Worm (Caenorhabditis elegans) whole organism, late embryonic: ENCODE data around the gene R11E3.19.
A peak's percentile ranks its signal among the peaks of the same experiment; 100 is the strongest.

ENCODE experiments used
- C08G9.2 ChIP-seq: sonication (generic microtip); optimal IDR thresholded peaks from 2 replicates; lab custom pipeline; 2016; ENCODE audit warnings: mild to moderate bottlenecking, missing genetic modification characterization, moderate library complexity, missing compliant biosample characterization
- C38D4.7 ChIP-seq: fragments of 200-800 bp; sonication (Bioruptor generic); optimal IDR thresholded peaks from 2 replicates; lab custom pipeline; 2018; ENCODE audit warnings: mild to moderate bottlenecking, missing genetic modification characterization, moderate library complexity, missing compliant biosample characterization
- F13H6.1 ChIP-seq: sonication (generic microtip); optimal IDR thresholded peaks from 2 replicates; lab custom pipeline; 2016; ENCODE audit warnings: missing genetic modification characterization, missing compliant biosample characterization
- K02D7.2 ChIP-seq: sonication (generic microtip); optimal IDR thresholded peaks from 2 replicates; lab custom pipeline; 2017; ENCODE audit warnings: mild to moderate bottlenecking, missing genetic modification characterization, missing compliant biosample characterization
- K09A11.1 ChIP-seq: sonication (generic microtip); optimal IDR thresholded peaks from 2 replicates; lab custom pipeline; 2017; ENCODE audit warnings: antibody characterized with exemption, mild to moderate bottlenecking, missing genetic modification characterization, missing compliant biosample characterization; ENCODE audit not compliant: insufficient read depth
- Y22D7AL.16 ChIP-seq: sonication (generic microtip); optimal IDR thresholded peaks from 2 replicates; lab custom pipeline; 2016; ENCODE audit warnings: missing genetic modification characterization, missing compliant biosample characterization
- ceh-18 ChIP-seq: sonication (generic microtip); optimal IDR thresholded peaks from 2 replicates; lab custom pipeline; 2016; ENCODE audit warnings: missing genetic modification characterization, missing compliant biosample characterization
- ceh-2 ChIP-seq: sonication (generic microtip); optimal IDR thresholded peaks from 2 replicates; lab custom pipeline; 2016; ENCODE audit warnings: missing genotype, missing genetic modification characterization, missing compliant biosample characterization
- ceh-22 ChIP-seq: sonication (generic microtip); optimal IDR thresholded peaks from 2 replicates; lab custom pipeline; 2017; ENCODE audit warnings: missing biosample characterization, missing genetic modification characterization
- ceh-34 ChIP-seq: sonication (generic microtip); optimal IDR thresholded peaks from 2 replicates; lab custom pipeline; 2016; ENCODE audit warnings: mild to moderate bottlenecking, missing genetic modification characterization, missing compliant biosample characterization
- ceh-48 ChIP-seq: sonication (generic microtip); optimal IDR thresholded peaks from 2 replicates; lab custom pipeline; 2016; ENCODE audit warnings: missing genetic modification characterization, inconsistent platforms, missing compliant biosample characterization
- ceh-6 ChIP-seq: fragments of 200-800 bp; sonication (Bioruptor generic); optimal IDR thresholded peaks from 2 replicates; lab custom pipeline; 2018; ENCODE audit warnings: mild to moderate bottlenecking, missing genetic modification characterization, missing compliant biosample characterization
- dve-1 ChIP-seq: sonication (generic microtip); optimal IDR thresholded peaks from 2 replicates; lab custom pipeline; 2017; ENCODE audit warnings: antibody characterized with exemption, mild to moderate bottlenecking, missing genetic modification characterization, missing compliant biosample characterization
- eyg-1 ChIP-seq: sonication (generic microtip); optimal IDR thresholded peaks from 2 replicates; lab custom pipeline; 2016; ENCODE audit warnings: missing genotype, missing genetic modification characterization, missing compliant biosample characterization
- fkh-6 ChIP-seq: sonication (generic microtip); optimal IDR thresholded peaks from 2 replicates; lab custom pipeline; 2016; ENCODE audit warnings: missing genetic modification characterization, missing compliant biosample characterization
- gmeb-2 ChIP-seq: sonication (generic microtip); optimal IDR thresholded peaks from 2 replicates; lab custom pipeline; 2016; ENCODE audit warnings: missing genetic modification characterization, inconsistent platforms, missing compliant biosample characterization
- hlh-8 ChIP-seq: sonication (generic microtip); optimal IDR thresholded peaks from 2 replicates; lab custom pipeline; 2016; ENCODE audit warnings: missing genotype, missing genetic modification characterization, missing compliant biosample characterization
- lim-6 ChIP-seq: sonication (generic microtip); optimal IDR thresholded peaks from 2 replicates; lab custom pipeline; 2016; ENCODE audit warnings: missing genetic modification characterization, missing compliant biosample characterization
- lin-11 ChIP-seq: fragments of 200-800 bp; sonication (Bioruptor generic); optimal IDR thresholded peaks from 2 replicates; lab custom pipeline; 2018; ENCODE audit warnings: mild to moderate bottlenecking, missing genetic modification characterization, missing compliant biosample characterization
- mec-3 ChIP-seq: sonication (generic microtip); optimal IDR thresholded peaks from 2 replicates; lab custom pipeline; 2016; ENCODE audit warnings: borderline replicate concordance, missing genetic modification characterization, missing compliant biosample characterization
- nhr-11 ChIP-seq: fragments of 150-350 bp; optimal IDR thresholded peaks from 2 replicates; lab custom pipeline; 2014; ENCODE audit warnings: missing biosample characterization, missing genetic modification characterization
- pat-9 ChIP-seq: fragments of 200-800 bp; sonication (Bioruptor generic); optimal IDR thresholded peaks from 2 replicates; lab custom pipeline; 2018; ENCODE audit warnings: mild to moderate bottlenecking, missing genetic modification characterization, moderate library complexity, missing compliant biosample characterization
- pax-1 ChIP-seq: fragments of 150-350 bp; optimal IDR thresholded peaks from 2 replicates; lab custom pipeline; 2014; ENCODE audit warnings: missing biosample characterization, missing genetic modification characterization
- pqm-1 ChIP-seq: sonication (generic microtip); optimal IDR thresholded peaks from 2 replicates; lab custom pipeline; 2016; ENCODE audit warnings: missing genetic modification characterization, missing compliant biosample characterization
- ref-2 ChIP-seq: sonication (generic microtip); optimal IDR thresholded peaks from 2 replicates; lab custom pipeline; 2016; ENCODE audit warnings: missing genetic modification characterization, missing compliant biosample characterization
- rnt-1 ChIP-seq: sonication (generic microtip); optimal IDR thresholded peaks from 2 replicates; lab custom pipeline; 2016; ENCODE audit warnings: missing genetic modification characterization, missing compliant biosample characterization
- sox-2 ChIP-seq: fragments of 200-800 bp; sonication (Bioruptor generic); IDR thresholded peaks from 2 replicates; pipeline ENCODE4 v1.3.6; 2022; ENCODE audit warnings: missing genetic modification reagents, missing genetic modification characterization, missing compliant biosample characterization
- sox-4 ChIP-seq: sonication (generic microtip); optimal IDR thresholded peaks from 2 replicates; lab custom pipeline; 2017; ENCODE audit warnings: mild to moderate bottlenecking, missing genetic modification characterization, inconsistent platforms, missing compliant biosample characterization
- syd-9 ChIP-seq: sonication (generic microtip); optimal IDR thresholded peaks from 2 replicates; lab custom pipeline; 2016; ENCODE audit warnings: mild to moderate bottlenecking, missing genetic modification characterization, moderate library complexity, missing compliant biosample characterization
- tbx-2 ChIP-seq: sonication (generic microtip); optimal IDR thresholded peaks from 2 replicates; lab custom pipeline; 2016; ENCODE audit warnings: missing genetic modification characterization, missing compliant biosample characterization
- ttx-3 ChIP-seq: sonication (generic microtip); optimal IDR thresholded peaks from 2 replicates; lab custom pipeline; 2016; ENCODE audit warnings: missing genetic modification reagents, missing genetic modification characterization, missing compliant biosample characterization
- unc-3 ChIP-seq, 2 experiments: fragments of 200-800 bp in 1 of 2; sonication (Bioruptor generic) in 1 of 2; sonication (generic microtip) in 1 of 2; conservative IDR thresholded peaks in 1 of 2; optimal IDR thresholded peaks in 1 of 2; 2 replicates each; pipeline versions ENCODE4 v1.3.6 to Lab custom; 2016 to 2022; ENCODE audit warnings: missing compliant biosample characterization in 2 of 2, missing genetic modification characterization in 2 of 2, missing genetic modification reagents in 1 of 2
- unc-42 ChIP-seq: sonication (generic microtip); optimal IDR thresholded peaks from 2 replicates; lab custom pipeline; 2016; ENCODE audit warnings: missing genotype, missing genetic modification characterization, missing compliant biosample characterization
- unc-55 ChIP-seq: sonication (generic microtip); optimal IDR thresholded peaks from 2 replicates; lab custom pipeline; 2017; ENCODE audit warnings: missing biosample characterization, missing genetic modification reagents, missing genetic modification characterization
- unc-86 ChIP-seq: sonication (generic microtip); optimal IDR thresholded peaks from 2 replicates; lab custom pipeline; 2016; ENCODE audit warnings: missing genetic modification characterization, missing compliant biosample characterization
- zip-5 ChIP-seq: sonication (generic microtip); optimal IDR thresholded peaks from 2 replicates; lab custom pipeline; 2016; ENCODE audit warnings: missing genetic modification characterization, missing compliant biosample characterization

Gene R11E3.19

ce11 chrIV:4760378-4761084 is 15.4 kb downstream of the R11E3.19 start, which contains the start of the genes memi-1 and cyp-31A3:
Gene memi-1 (minus strand): TSS chrIV:4760428.
Gene cyp-31A3 (plus strand): TSS chrIV:4761049.
- TF ChIP-seq tbx-2 (tag; lab: Kevin White, UChicago) (no peak), syd-9 (tag; lab: Kevin White, UChicago) (no peak), C38D4.7 (no peak), pax-1 (no peak), gmeb-2 (tag; lab: Kevin White, UChicago) (no peak), ceh-2 (tag; lab: Kevin White, UChicago) (no peak), pat-9 (tag; lab: Kevin White, UChicago) (no peak), unc-55 (GFP tag; lab: Kevin White, UChicago) (no peak), hlh-8 (tag; lab: Kevin White, UChicago) (no peak), ttx-3 (no peak), C08G9.2 (tag; lab: Kevin White, UChicago) (no peak), sox-4 (tag; lab: Kevin White, UChicago) (no peak)

DNA sequence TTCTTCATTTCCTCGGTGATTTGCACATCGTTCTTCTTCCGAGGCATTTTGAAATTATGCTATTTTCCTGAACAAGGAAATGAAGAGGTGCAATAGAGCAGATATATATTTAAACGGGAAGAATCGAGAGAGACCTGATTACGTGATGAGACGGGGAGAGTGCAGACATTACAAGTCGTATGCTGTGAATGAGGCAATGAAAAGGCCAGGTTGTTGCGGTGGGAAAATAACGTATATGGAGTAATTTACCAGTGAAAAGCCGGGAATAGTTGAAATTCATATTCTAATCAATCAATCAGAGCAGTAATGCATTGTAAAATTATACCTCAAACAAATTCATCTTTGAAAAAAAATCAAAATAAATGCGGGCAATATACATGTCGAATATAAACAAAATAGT is 17.2 kb downstream of the R11E3.19 start, which contains the start of gene Y17G9B.8:
Gene Y17G9B.8 (minus strand): TSS at position 182 of the 400 bp plus-strand sequence.
- TF ChIP-seq syd-9 (tag; lab: Kevin White, UChicago), result no peak
- TF ChIP-seq pqm-1, result no peak
- TF ChIP-seq F13H6.1 (tag; lab: Kevin White, UChicago), result no peak
- TF ChIP-seq unc-3 (GFP tag; conservative IDR thresholded peaks at IDR 0.05; lab: Robert Waterston, UW), result no peak
- no peak for TF ChIP-seq unc-3 (tag; optimal IDR thresholded peaks at IDR 0.05; lab: Kevin White, UChicago)
- no peak for TF ChIP-seq K09A11.1 (tag; lab: Kevin White, UChicago)
- no peak for TF ChIP-seq sox-2 (GFP tag; lab: Robert Waterston, UW)
- TF ChIP-seq unc-42 (tag; lab: Kevin White, UChicago), result no peak
- TF ChIP-seq ceh-6, result no peak
- TF ChIP-seq C08G9.2 (tag; lab: Kevin White, UChicago), result no peak
- TF ChIP-seq ceh-34 (tag; lab: Kevin White, UChicago), result no peak
- no peak for TF ChIP-seq eyg-1 (tag; lab: Kevin White, UChicago)
- TF ChIP-seq lin-11 (tag; lab: Kevin White, UChicago), result no peak
- no peak for TF ChIP-seq lim-6 (tag; lab: Kevin White, UChicago)
- TF ChIP-seq Y22D7AL.16 (tag; lab: Kevin White, UChicago), result no peak
- no peak for TF ChIP-seq pat-9 (tag; lab: Kevin White, UChicago)
- no peak for TF ChIP-seq K02D7.2

- TF ChIP-seq ceh-22 (tag; lab: Kevin White, UChicago), result no peak
- no peak for TF ChIP-seq dve-1
- TF ChIP-seq ref-2 (tag; lab: Kevin White, UChicago), result peak; percentile 34
- peak; percentile 44 for TF ChIP-seq ceh-48 (tag; lab: Kevin White, UChicago)
- TF ChIP-seq nhr-11, result no peak
- TF ChIP-seq zip-5 (tag; lab: Kevin White, UChicago), result no peak
- TF ChIP-seq unc-86 (tag; lab: Kevin White, UChicago), result no peak
- TF ChIP-seq ceh-34 (tag; lab: Kevin White, UChicago), result peak; percentile 61
- no peak for TF ChIP-seq sox-2 (GFP tag; lab: Robert Waterston, UW)
- no peak for TF ChIP-seq rnt-1
- TF ChIP-seq eyg-1 (tag; lab: Kevin White, UChicago), result no peak
These were observed 19.8 kb downstream of the R11E3.19 start, which contains the start of the genes fbxb-77 and Y17G9B.11 for ce11 chrIV:4755929-4756655. Gene fbxb-77 (minus strand): TSS chrIV:4756157. Gene Y17G9B.11 (plus strand): TSS chrIV:4756605.

DNA sequence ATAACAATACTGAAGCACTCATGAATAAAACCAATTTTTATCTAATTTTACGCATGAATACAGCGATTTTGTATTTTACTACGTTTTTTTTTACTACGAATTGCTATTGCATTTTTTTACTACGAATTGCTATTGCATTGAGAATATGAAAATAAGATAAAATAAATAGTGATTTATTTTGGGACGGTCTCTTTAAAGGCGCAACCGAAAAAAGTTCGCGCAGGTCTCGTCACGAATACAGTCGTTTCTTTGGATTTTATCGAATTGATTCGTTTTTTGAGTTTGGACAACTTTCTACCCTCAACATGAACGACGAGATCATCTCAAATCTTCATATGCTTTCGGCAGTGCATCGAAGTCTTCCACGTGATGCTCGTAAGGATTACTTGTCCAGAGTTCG is 24.1 kb downstream of the R11E3.19 start, which contains the start of gene Y17G9B.4:
Gene Y17G9B.4 (plus strand): TSS at position 306 of the 400 bp plus-strand sequence.
- TF ChIP-seq ceh-18 (tag; lab: Kevin White, UChicago) (no peak), mec-3 (tag; lab: Kevin White, UChicago) (no peak), K02D7.2 (no peak), eyg-1 (tag; lab: Kevin White, UChicago) (no peak), fkh-6 (no peak), unc-55 (GFP tag; lab: Kevin White, UChicago) (no peak), C38D4.7 (no peak)
